Worm (Caenorhabditis elegans) whole organism, L3 larva: ENCODE data around the gene F56C9.8.

Experiments used
- R02D3.7 ChIP-seq: fragments of 150-350 bp; optimal IDR thresholded peaks from 2 replicates; lab custom pipeline; 2014; ENCODE audit warnings: missing biosample characterization, missing genetic modification characterization
- ZK546.5 ChIP-seq: sonication (generic microtip); optimal IDR thresholded peaks from 2 replicates; lab custom pipeline; 2017; ENCODE audit warnings: missing biosample characterization, missing genetic modification characterization
- ama-1 ChIP-seq: fragments of 150-350 bp; optimal IDR thresholded peaks from 2 replicates; lab custom pipeline; 2018
- ceh-16 ChIP-seq: sonication (generic microtip); optimal IDR thresholded peaks from 2 replicates; lab custom pipeline; 2017; ENCODE audit warnings: missing biosample characterization, missing genetic modification characterization
- ceh-28 ChIP-seq: fragments of 150-350 bp; optimal IDR thresholded peaks from 2 replicates; lab custom pipeline; 2014; ENCODE audit warnings: missing biosample characterization, missing genetic modification reagents, missing genetic modification characterization
- ceh-82 ChIP-seq: fragments of 150-350 bp; optimal IDR thresholded peaks from 2 replicates; lab custom pipeline; 2014; ENCODE audit warnings: missing biosample characterization, missing genetic modification characterization
- ceh-9 ChIP-seq: sonication (generic microtip); optimal IDR thresholded peaks from 2 replicates; lab custom pipeline; 2018; ENCODE audit warnings: missing biosample characterization, missing genetic modification characterization
- daf-12 ChIP-seq: fragments of 150-350 bp; optimal IDR thresholded peaks from 2 replicates; lab custom pipeline; 2014; ENCODE audit warnings: missing biosample characterization, missing genetic modification reagents, missing genetic modification characterization
- egl-27 ChIP-seq: sonication (generic microtip); optimal IDR thresholded peaks from 4 replicates; lab custom pipeline; 2017; ENCODE audit warnings: missing biosample characterization, missing genetic modification reagents, missing genetic modification characterization
- egl-5 ChIP-seq: fragments of 150-350 bp; optimal IDR thresholded peaks from 2 replicates; lab custom pipeline; 2017; ENCODE audit warnings: missing biosample characterization, missing genetic modification reagents, missing genetic modification characterization, inconsistent platforms
- elt-1 ChIP-seq: fragments of 150-350 bp; optimal IDR thresholded peaks from 2 replicates; lab custom pipeline; 2014; ENCODE audit warnings: missing biosample characterization, missing genetic modification characterization
- elt-2 ChIP-seq: sonication (generic microtip); optimal IDR thresholded peaks from 2 replicates; lab custom pipeline; 2016; ENCODE audit warnings: missing genetic modification reagents, mild to moderate bottlenecking, missing genetic modification characterization, missing compliant biosample characterization
- elt-3 ChIP-seq, 3 experiments: fragments of 150-350 bp in 1 of 3; sonication (generic microtip) in 2 of 3; optimal IDR thresholded peaks; 2 replicates in 2 of 3; 4 replicates in 1 of 3; lab custom pipeline; 2014 to 2017; ENCODE audit warnings: missing biosample characterization in 3 of 3, missing genetic modification characterization in 3 of 3
- fkh-10 ChIP-seq: sonication (generic microtip); optimal IDR thresholded peaks from 2 replicates; lab custom pipeline; 2017; ENCODE audit warnings: missing biosample characterization, missing genetic modification reagents, missing genetic modification characterization
- fkh-2 ChIP-seq: fragments of 150-350 bp; optimal IDR thresholded peaks from 2 replicates; lab custom pipeline; 2014; ENCODE audit warnings: missing biosample characterization, missing genetic modification reagents, missing genetic modification characterization
- fos-1 ChIP-seq: fragments of 150-350 bp; optimal IDR thresholded peaks from 2 replicates; lab custom pipeline; 2014; ENCODE audit warnings: missing biosample characterization, missing genetic modification characterization
- hmg-11 ChIP-seq: sonication (generic microtip); optimal IDR thresholded peaks from 2 replicates; lab custom pipeline; 2016; ENCODE audit warnings: missing genetic modification characterization, missing compliant biosample characterization
- jun-1 ChIP-seq: fragments of 150-350 bp; optimal IDR thresholded peaks from 2 replicates; lab custom pipeline; 2014; ENCODE audit warnings: missing biosample characterization, missing genetic modification reagents, missing genetic modification characterization
- lin-15B ChIP-seq: fragments of 150-350 bp; optimal IDR thresholded peaks from 2 replicates; lab custom pipeline; 2014; ENCODE audit warnings: missing biosample characterization, missing genetic modification characterization
- lin-39 ChIP-seq: fragments of 150-350 bp; optimal IDR thresholded peaks from 2 replicates; lab custom pipeline; 2018; ENCODE audit warnings: missing biosample characterization, missing genetic modification reagents, missing genetic modification characterization
- lsy-12 ChIP-seq: sonication (generic microtip); optimal IDR thresholded peaks from 2 replicates; lab custom pipeline; 2016; ENCODE audit warnings: mild to moderate bottlenecking, missing genetic modification characterization, missing compliant biosample characterization
- mml-1 ChIP-seq: fragments of 150-350 bp; sonication (generic microtip); optimal IDR thresholded peaks from 3 replicates; lab custom pipeline; 2014; ENCODE audit warnings: missing biosample characterization, missing genetic modification characterization
- nfya-1 ChIP-seq: sonication (generic microtip); optimal IDR thresholded peaks from 2 replicates; lab custom pipeline; 2017; ENCODE audit warnings: missing genetic modification characterization, mild to moderate bottlenecking, missing compliant biosample characterization, antibody characterized with exemption, moderate library complexity; ENCODE audit not compliant: insufficient read depth
- nhr-11 ChIP-seq: fragments of 150-350 bp; optimal IDR thresholded peaks from 2 replicates; lab custom pipeline; 2014; ENCODE audit warnings: missing biosample characterization, missing genetic modification characterization
- nhr-23 ChIP-seq: fragments of 150-350 bp; optimal IDR thresholded peaks from 2 replicates; lab custom pipeline; 2014; ENCODE audit warnings: missing biosample characterization, missing genetic modification reagents, missing genetic modification characterization
- nhr-25 ChIP-seq: sonication (generic microtip); optimal IDR thresholded peaks from 2 replicates; lab custom pipeline; 2017; ENCODE audit warnings: missing biosample characterization, missing genetic modification characterization
- nhr-28 ChIP-seq: fragments of 150-350 bp; optimal IDR thresholded peaks from 2 replicates; lab custom pipeline; 2014; ENCODE audit warnings: missing biosample characterization, missing genetic modification characterization
- nhr-43 ChIP-seq: sonication (generic microtip); optimal IDR thresholded peaks from 2 replicates; lab custom pipeline; 2016; ENCODE audit warnings: mild to moderate bottlenecking, missing genetic modification characterization, missing compliant biosample characterization; ENCODE audit not compliant: poor library complexity, severe bottlenecking
- nhr-67 ChIP-seq: fragments of 150-350 bp; optimal IDR thresholded peaks from 2 replicates; lab custom pipeline; 2014; ENCODE audit warnings: missing biosample characterization, missing genetic modification characterization
- nhr-77 ChIP-seq: fragments of 150-350 bp; optimal IDR thresholded peaks from 2 replicates; lab custom pipeline; 2014; ENCODE audit warnings: missing biosample characterization, missing genetic modification characterization
- pha-4 ChIP-seq: fragments of 150-350 bp; optimal IDR thresholded peaks from 2 replicates; lab custom pipeline; 2014; ENCODE audit warnings: missing biosample characterization, missing genetic modification reagents, missing genetic modification characterization
- pqm-1 ChIP-seq: fragments of 150-350 bp; optimal IDR thresholded peaks from 2 replicates; lab custom pipeline; 2017; ENCODE audit warnings: missing biosample characterization, missing genetic modification characterization, inconsistent platforms
- sea-2 ChIP-seq: fragments of 150-350 bp; sonication (generic microtip); optimal IDR thresholded peaks from 4 replicates; lab custom pipeline; 2014; ENCODE audit warnings: missing biosample characterization, missing genetic modification reagents, missing genetic modification characterization
- skn-1 ChIP-seq: fragments of 150-350 bp; optimal IDR thresholded peaks from 2 replicates; lab custom pipeline; 2014; ENCODE audit warnings: missing biosample characterization, missing genetic modification characterization
- snpc-4 ChIP-seq: fragments of 150-350 bp; optimal IDR thresholded peaks from 2 replicates; lab custom pipeline; 2014; ENCODE audit warnings: missing biosample characterization, missing genetic modification characterization
- unc-39 ChIP-seq: sonication (generic microtip); optimal IDR thresholded peaks from 4 replicates; lab custom pipeline; 2017; ENCODE audit warnings: missing biosample characterization, missing genetic modification characterization
- unc-62 ChIP-seq: fragments of 150-350 bp; sonication (generic microtip); optimal IDR thresholded peaks from 4 replicates; lab custom pipeline; 2014; ENCODE audit warnings: missing biosample characterization, missing genetic modification reagents, missing genetic modification characterization
- zag-1 ChIP-seq: fragments of 150-350 bp; optimal IDR thresholded peaks from 2 replicates; lab custom pipeline; 2014; ENCODE audit warnings: missing biosample characterization, missing genetic modification characterization
- ztf-11 ChIP-seq: fragments of 150-350 bp; optimal IDR thresholded peaks from 2 replicates; lab custom pipeline; 2014; ENCODE audit warnings: missing biosample characterization, missing genetic modification characterization
- ztf-4 ChIP-seq: fragments of 150-350 bp; optimal IDR thresholded peaks from 2 replicates; lab custom pipeline; 2014; ENCODE audit warnings: missing biosample characterization, missing genetic modification characterization

Gene F56C9.8

DNA sequence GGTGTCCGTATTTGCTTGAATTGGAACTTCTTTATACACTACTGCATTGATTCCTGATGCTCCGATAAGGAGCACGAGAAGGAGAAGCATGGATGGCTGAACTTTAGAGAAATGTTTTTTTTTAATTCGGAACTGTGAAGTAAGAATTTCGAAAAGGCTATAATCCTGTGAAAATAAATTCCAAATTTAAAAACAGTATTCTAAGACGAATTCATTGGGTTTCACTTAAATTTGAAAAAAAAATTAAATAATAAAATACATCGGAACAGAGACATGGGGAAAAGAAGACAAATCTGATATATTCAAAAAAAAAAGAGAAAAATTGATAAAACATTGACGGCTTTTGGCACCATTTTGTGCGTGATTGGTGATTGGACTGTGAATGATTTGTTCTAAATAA is 33.5 kb downstream of the F56C9.8 start, which contains the start of gene pho-5:
Gene pho-5 (minus strand): TSS at position 101 of the 400 bp plus-strand sequence.
- TF ChIP-seq nhr-67 (tag; lab: Kevin White, UChicago), result no peak
- no peak for TF ChIP-seq ceh-16 (tag; lab: Kevin White, UChicago)
- no peak for TF ChIP-seq ceh-9 (tag; lab: Kevin White, UChicago)
- no peak for TF ChIP-seq pqm-1 (tag; lab: Kevin White, UChicago)
- TF ChIP-seq zag-1 (tag; lab: Kevin White, UChicago), result no peak

DNA sequence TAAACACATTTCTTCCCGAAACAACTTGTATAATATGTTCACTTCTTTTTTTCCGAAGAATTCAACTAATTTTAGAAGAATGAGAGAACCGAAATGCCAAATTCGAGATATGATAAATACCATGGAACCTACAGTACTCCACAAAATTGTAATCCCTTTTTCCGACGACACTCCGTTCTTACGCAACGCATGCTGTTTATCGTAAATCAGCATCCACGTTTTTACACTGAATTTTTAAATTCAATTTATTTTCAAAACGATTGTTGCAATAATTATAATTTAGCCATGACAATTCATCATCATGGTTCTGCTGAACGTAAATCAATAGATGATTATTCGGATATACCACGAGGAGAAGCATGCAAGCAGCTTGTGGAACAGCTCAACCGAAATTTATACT is 38.1 kb downstream of the F56C9.8 start, which contains the start of gene B0361.3:
Gene B0361.3 (plus strand): TSS at position 284 of the 400 bp plus-strand sequence.
- TF ChIP-seq R02D3.7 (tag; lab: Kevin White, UChicago) (peak; percentile 42), pha-4 (tag; lab: Kevin White, UChicago) (peak; percentile 31), lin-39 (tag; lab: Kevin White, UChicago) (no peak), nfya-1 (tag; lab: Kevin White, UChicago) (peak; percentile 21)

DNA sequence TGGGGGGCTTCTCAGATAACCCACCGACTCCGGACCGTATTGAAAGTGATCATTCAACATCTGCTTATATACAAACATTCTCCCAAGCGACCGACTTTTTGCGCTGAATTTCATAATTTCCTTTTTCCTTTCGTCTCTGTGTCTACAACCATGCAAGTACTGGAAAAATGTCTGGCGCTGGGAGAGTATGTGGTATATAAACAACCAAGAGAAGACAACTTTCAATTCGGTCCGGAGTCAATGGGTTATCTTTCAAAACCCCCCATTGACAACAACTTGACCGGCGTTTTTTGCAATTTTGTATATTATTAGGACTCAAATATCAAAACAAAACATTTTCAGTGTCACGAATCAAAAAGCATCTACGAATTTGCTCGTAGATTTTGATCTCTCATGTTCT is 40.8 kb downstream of the F56C9.8 start:
- TF ChIP-seq pha-4 (tag; lab: Kevin White, UChicago) (peak; percentile 82), ztf-11 (tag; lab: Kevin White, UChicago) (no peak), nfya-1 (tag; lab: Kevin White, UChicago) (peak; percentile 44), fos-1 (no peak), hmg-11 (peak; percentile 49), nhr-67 (tag; lab: Kevin White, UChicago) (no peak), nhr-11 (tag; lab: Kevin White, UChicago) (peak; percentile 39), elt-2 (peak; percentile 45), ceh-82 (tag; lab: Kevin White, UChicago) (no peak), ceh-16 (tag; lab: Kevin White, UChicago) (no peak), zag-1 (tag; lab: Kevin White, UChicago) (no peak), ztf-4 (tag; lab: Kevin White, UChicago) (no peak), nhr-77 (tag; lab: Kevin White, UChicago) (peak; percentile 49), nhr-28 (no peak), egl-5 (tag; lab: Kevin White, UChicago) (no peak), ceh-28 (peak; percentile 45), lin-15B (tag; lab: Kevin White, UChicago) (peak; percentile 18), nhr-43 (tag; lab: Kevin White, UChicago) (peak; percentile 38), R02D3.7 (tag; lab: Kevin White, UChicago) (peak; percentile 6), unc-62 (GFP tag; lab: Kevin White, UChicago) (no peak), lsy-12 (tag; lab: Kevin White, UChicago) (peak; percentile 75), ama-1 (lab: Kevin White, UChicago) (no peak), nhr-23 (tag; lab: Kevin White, UChicago) (peak; percentile 45), fkh-10 (GFP tag; lab: Kevin White, UChicago) (no peak), mml-1 (tag; lab: Kevin White, UChicago) (no peak), snpc-4 (peak; percentile 99), jun-1 (tag; lab: Kevin White, UChicago) (peak; percentile 56), unc-39 (tag; lab: Kevin White, UChicago) (no peak)

DNA sequence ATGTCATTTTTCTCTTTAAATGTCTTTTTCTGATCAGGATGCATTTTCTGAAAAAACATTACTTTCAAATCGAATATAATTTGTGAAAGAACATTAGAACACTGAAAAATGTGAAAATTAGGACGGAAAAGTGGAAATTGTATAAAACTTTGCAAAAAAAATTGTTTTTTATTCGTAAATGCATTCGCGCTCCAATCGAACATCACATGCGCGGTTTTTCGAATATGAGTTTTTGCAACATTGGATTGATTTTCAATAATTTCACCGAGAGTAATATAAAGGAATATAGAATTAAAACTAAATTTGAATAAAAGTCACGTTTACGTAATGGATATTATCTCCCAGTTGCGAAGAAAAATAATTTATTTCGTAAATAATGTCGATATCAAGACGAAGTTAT is 42.1 kb downstream of the F56C9.8 start, which contains the start of the genes spot-1 and B0361.11:
Gene spot-1 (minus strand): TSS at position 47 of the 400 bp plus-strand sequence.
Gene B0361.11 (plus strand): TSS at position 372 of the 400 bp plus-strand sequence.
- TF ChIP-seq nfya-1 (tag; lab: Kevin White, UChicago), result peak; percentile 64
- TF ChIP-seq nhr-43 (tag; lab: Kevin White, UChicago), result peak; percentile 35
- peak; percentile 15 for TF ChIP-seq elt-2
- TF ChIP-seq nhr-25 (tag; lab: Kevin White, UChicago), result peak; percentile 13
- TF ChIP-seq ama-1 (lab: Kevin White, UChicago), result no peak
- peak; percentile 81 for TF ChIP-seq pha-4 (tag; lab: Kevin White, UChicago)
- no peak for TF ChIP-seq elt-3 (tag; optimal IDR thresholded peaks at IDR 0.05; lab: Kevin White, UChicago)
- TF ChIP-seq ceh-16 (tag; lab: Kevin White, UChicago), result no peak
- no peak for TF ChIP-seq jun-1 (tag; lab: Kevin White, UChicago)
- no peak for TF ChIP-seq zag-1 (tag; lab: Kevin White, UChicago)
- TF ChIP-seq R02D3.7 (tag; lab: Kevin White, UChicago), result peak; percentile 50
- no peak for TF ChIP-seq ztf-11 (tag; lab: Kevin White, UChicago)
- TF ChIP-seq hmg-11, result peak; percentile 63
- peak; percentile 60 for TF ChIP-seq snpc-4
- TF ChIP-seq fkh-2 (tag; lab: Kevin White, UChicago), result no peak
- TF ChIP-seq fos-1, result no peak
- TF ChIP-seq nhr-23 (tag; lab: Kevin White, UChicago), result peak; percentile 79
- TF ChIP-seq ceh-28, result peak; percentile 19
- TF ChIP-seq egl-27 (tag; lab: Kevin White, UChicago), result no peak
- no peak for TF ChIP-seq sea-2 (GFP tag; lab: Kevin White, UChicago)
- TF ChIP-seq elt-1 (tag; lab: Kevin White, UChicago), result no peak
- TF ChIP-seq ceh-9 (tag; lab: Kevin White, UChicago), result no peak
- peak; percentile 54 for TF ChIP-seq skn-1
- peak; percentile 14 for TF ChIP-seq egl-5 (tag; lab: Kevin White, UChicago)
- TF ChIP-seq daf-12, result no peak
- peak; percentile 72 for TF ChIP-seq lin-15B (tag; lab: Kevin White, UChicago)
- TF ChIP-seq ZK546.5 (tag; lab: Kevin White, UChicago), result no peak
- TF ChIP-seq unc-39 (tag; lab: Kevin White, UChicago), result no peak
